Fruit fly (Drosophila melanogaster) Kc167 (cell line): ENCODE data around the gene Calr.

Source experiments
- Myc ChIP-seq: fragments of >200 bp; optimal IDR thresholded peaks from 2 replicates; lab custom pipeline; 2017; ENCODE audit warnings: missing external identifiers
- Sin3A ChIP-seq: fragments of >200 bp; optimal IDR thresholded peaks from 2 replicates; lab custom pipeline; 2018; ENCODE audit warnings: missing external identifiers
- h ChIP-seq: fragments of >200 bp; optimal IDR thresholded peaks from 3 replicates; lab custom pipeline; 2018; ENCODE audit warnings: missing external identifiers
- insv ChIP-seq: fragments of >200 bp; optimal IDR thresholded peaks from 3 replicates; lab custom pipeline; 2018; ENCODE audit warnings: missing external identifiers
- psq ChIP-seq: fragments of >200 bp; optimal IDR thresholded peaks from 2 replicates; lab custom pipeline; 2017; ENCODE audit warnings: missing external identifiers
- ttk ChIP-seq: sonication (Bioruptor generic); optimal IDR thresholded peaks from 2 replicates; lab custom pipeline; 2017; ENCODE audit warnings: missing external identifiers

dm6 chr3R:9596615-9597014 lies 34.0 kb downstream of the Calr start:
- no peak for TF ChIP-seq ttk (lab: Kevin White, UChicago)
- no peak for TF ChIP-seq psq (lab: Kevin White, UChicago)
- TF ChIP-seq h (lab: Kevin White, UChicago), result no peak
- no peak for TF ChIP-seq Sin3A (lab: Kevin White, UChicago)
- no peak for TF ChIP-seq Myc (lab: Kevin White, UChicago)
- TF ChIP-seq insv (lab: Kevin White, UChicago), result no peak
